Worm (Caenorhabditis elegans): ENCODE measurements around the gene mdt-27.

The mdt-27 gene

ce11 chrV:9175218-9175837 is 38.1 kb downstream of the mdt-27 start, which contains the start of gene spas-1 (continued):
- TF ChIP-seq nhr-28 (tag; optimal IDR thresholded peaks at IDR 0.05) (no peak), nhr-90 (tag; optimal IDR thresholded peaks at IDR 0.05; ENCODE audit: poor library complexity) (peak; percentile 92), skn-1 (tag; optimal IDR thresholded peaks at IDR 0.05) (peak; percentile 88)

- TF ChIP-seq dsc-1 (tag; optimal IDR thresholded peaks at IDR 0.05) (no peak), nhr-19 (GFP tag; conservative IDR thresholded peaks at IDR 0.05) (no peak), fkh-4 (tag; optimal IDR thresholded peaks at IDR 0.05; ENCODE audit: borderline replicate concordance) (no peak), swsn-7 (tag; optimal IDR thresholded peaks at IDR 0.05) (no peak), skn-1 (tag; optimal IDR thresholded peaks at IDR 0.05) (no peak), fkh-10 (GFP tag; optimal IDR thresholded peaks at IDR 0.05) (no peak), ceh-90 (tag; optimal IDR thresholded peaks at IDR 0.05) (no peak), unc-86 (tag; optimal IDR thresholded peaks at IDR 0.05) (no peak), nhr-47 (tag; optimal IDR thresholded peaks at IDR 0.05) (no peak), nhr-12 (tag; optimal IDR thresholded peaks at IDR 0.05) (no peak), ets-5 (GFP tag; IDR thresholded peaks at IDR 0.05) (no peak), aha-1 (tag; optimal IDR thresholded peaks at IDR 0.05) (no peak), snpc-4 (tag; optimal IDR thresholded peaks at IDR 0.05) (no peak)
Observed at ce11 chrV:9173789-9174188, 39.7 kb downstream of the mdt-27 start, which contains the start of gene pqn-16. Gene pqn-16 (plus strand): TSS chrV:9174089.

DNA sequence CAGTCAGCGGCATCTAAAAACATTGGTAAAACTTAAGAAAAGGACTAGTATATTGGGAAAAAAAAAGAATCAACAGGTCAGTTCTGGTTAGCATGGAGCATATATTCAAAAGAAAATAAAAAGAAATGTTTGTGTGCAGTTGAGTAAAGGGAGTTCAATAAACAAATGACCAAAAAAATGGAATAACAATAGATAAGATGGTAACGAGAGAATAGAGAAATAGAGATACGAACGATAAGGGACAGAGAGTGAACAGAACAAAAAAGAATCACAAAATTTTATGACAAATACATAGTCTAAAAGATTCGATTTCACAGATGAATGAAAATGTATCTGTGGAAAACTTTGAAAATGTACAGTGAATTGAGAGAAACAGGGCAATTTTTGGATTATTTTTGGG is 40.5 kb downstream of the mdt-27 start, which contains the start of gene gad-3:
Gene gad-3, minus strand, starts transcription at position 17 of the 400 bp plus-strand sequence.
- TF ChIP-seq snu-23 (GFP tag; optimal IDR thresholded peaks at IDR 0.05) (no peak), mab-9 (GFP tag; IDR thresholded peaks at IDR 0.05) (no peak), pqm-1 (tag; optimal IDR thresholded peaks at IDR 0.05) (no peak), ama-1 (optimal IDR thresholded peaks at IDR 0.05) (no peak), nhr-47 (tag; optimal IDR thresholded peaks at IDR 0.05) (no peak), unc-62 (GFP tag; optimal IDR thresholded peaks at IDR 0.05) (no peak), elt-3 (tag; optimal IDR thresholded peaks at IDR 0.05) (no peak), C04F5.9 (tag; optimal IDR thresholded peaks at IDR 0.05) (no peak), pax-3 (tag; optimal IDR thresholded peaks at IDR 0.05) (no peak), tlp-1 (tag; optimal IDR thresholded peaks at IDR 0.05) (no peak), ceh-8 (GFP tag; optimal IDR thresholded peaks at IDR 0.05) (no peak), tbx-2 (tag; optimal IDR thresholded peaks at IDR 0.05) (no peak), blmp-1 (tag; optimal IDR thresholded peaks at IDR 0.05) (peak; percentile 7), mdl-1 (tag; optimal IDR thresholded peaks at IDR 0.05) (no peak), grh-1 (GFP tag; IDR thresholded peaks at IDR 0.05) (no peak), mef-2 (tag; optimal IDR thresholded peaks at IDR 0.05) (no peak), efl-1 (optimal IDR thresholded peaks at IDR 0.05) (no peak), efl-1 (GFP tag; optimal IDR thresholded peaks at IDR 0.05 in 1 of 2) (no peak), lin-14 (GFP tag; optimal IDR thresholded peaks at IDR 0.05) (peak; percentile 41), unc-98 (GFP tag; IDR thresholded peaks at IDR 0.05) (no peak), F16B12.6 (tag; optimal IDR thresholded peaks at IDR 0.05) (no peak), sox-4 (tag; optimal IDR thresholded peaks at IDR 0.05) (no peak), ceh-88 (GFP tag; IDR thresholded peaks at IDR 0.05) (no peak), elt-2 (tag; optimal IDR thresholded peaks at IDR 0.05) (peak; percentile 52), hpl-2 (GFP tag; optimal IDR thresholded peaks at IDR 0.05) (no peak), aly-2 (tag; optimal IDR thresholded peaks at IDR 0.05) (no peak), ets-5 (GFP tag; IDR thresholded peaks at IDR 0.05) (no peak), egl-27 (tag; optimal IDR thresholded peaks at IDR 0.05) (no peak), fkh-10 (GFP tag; optimal IDR thresholded peaks at IDR 0.05) (no peak), zip-4 (GFP tag; optimal IDR thresholded peaks at IDR 0.05) (no peak), dsc-1 (tag; optimal IDR thresholded peaks at IDR 0.05) (no peak), nhr-85 (tag) (peak; percentile 41)
